Worm (Caenorhabditis elegans) whole organism, L2 larva: ENCODE data around the gene C25F9.15.

Source experiments
- ama-1 ChIP-seq: fragments of 150-350 bp; optimal IDR thresholded peaks from 2 replicates; lab custom pipeline; 2018; ENCODE audit warnings: inconsistent platforms
- elt-3 ChIP-seq: sonication (generic microtip); optimal IDR thresholded peaks from 2 replicates; lab custom pipeline; 2017; ENCODE audit warnings: missing biosample characterization, missing genetic modification characterization
- lin-39 ChIP-seq: fragments of 150-350 bp; optimal IDR thresholded peaks from 2 replicates; lab custom pipeline; 2014; ENCODE audit warnings: missing biosample characterization, missing genetic modification reagents, missing genetic modification characterization
- mdl-1 ChIP-seq, 2 experiments: fragments of 150-350 bp in 1 of 2; sonication (generic microtip) in 1 of 2; optimal IDR thresholded peaks; 2 replicates each; lab custom pipeline; 2017; ENCODE audit warnings: missing biosample characterization in 2 of 2, missing genetic modification characterization in 2 of 2
- nhr-10 ChIP-seq: sonication (generic microtip); optimal IDR thresholded peaks from 2 replicates; lab custom pipeline; 2017; ENCODE audit warnings: missing biosample characterization, missing genetic modification characterization
- nhr-11 ChIP-seq: fragments of 150-350 bp; optimal IDR thresholded peaks from 2 replicates; lab custom pipeline; 2014; ENCODE audit warnings: missing biosample characterization, missing genetic modification characterization
- nhr-77 ChIP-seq: fragments of 150-350 bp; optimal IDR thresholded peaks from 2 replicates; lab custom pipeline; 2014; ENCODE audit warnings: missing biosample characterization, missing genetic modification characterization
- zag-1 ChIP-seq: fragments of 150-350 bp; optimal IDR thresholded peaks from 2 replicates; lab custom pipeline; 2014; ENCODE audit warnings: missing biosample characterization, missing genetic modification characterization
- ztf-11 ChIP-seq: sonication (generic microtip); optimal IDR thresholded peaks from 2 replicates; lab custom pipeline; 2017; ENCODE audit warnings: missing biosample characterization, missing genetic modification characterization

- TF ChIP-seq zag-1 (tag; lab: Kevin White, UChicago): no peak
- no peak for TF ChIP-seq ztf-11 (tag; lab: Kevin White, UChicago)
- TF ChIP-seq nhr-77 (tag; lab: Kevin White, UChicago): no peak
- TF ChIP-seq nhr-11: no peak
- no peak for TF ChIP-seq ama-1 (lab: Kevin White, UChicago)
- no peak for TF ChIP-seq mdl-1 (tag; optimal IDR thresholded peaks at IDR 0.05; lab: Kevin White, UChicago)
- no peak for TF ChIP-seq lin-39 (tag; lab: Kevin White, UChicago)
- TF ChIP-seq elt-3 (tag; lab: Kevin White, UChicago): no peak
- TF ChIP-seq nhr-10: no peak
Measured at ce11 chrV:19429605-19430004, 11.7 kb downstream of the C25F9.15 start.
